Worm (Caenorhabditis elegans) whole organism, midembryonic: ENCODE results near the gene sma-6.

Source experiments
- T22C8.4 ChIP-seq: fragments of 200-800 bp; sonication (Bioruptor generic); IDR thresholded peaks from 2 replicates; pipeline ENCODE4 v1.3.6; 2022; ENCODE audit warnings: missing genetic modification characterization, missing compliant biosample characterization
- cog-1 ChIP-seq: sonication (generic microtip); optimal IDR thresholded peaks from 2 replicates; lab custom pipeline; 2016; ENCODE audit warnings: missing genetic modification characterization, missing compliant biosample characterization
- flt-1 ChIP-seq: fragments of 200-800 bp; sonication (Bioruptor generic); IDR thresholded peaks from 2 replicates; pipeline ENCODE4 v1.3.6; 2022; ENCODE audit warnings: missing genetic modification characterization, missing compliant biosample characterization
- klf-2 ChIP-seq: fragments of 200-800 bp; sonication (Bioruptor generic); conservative IDR thresholded peaks from 2 replicates; pipeline ENCODE4 v1.3.6; 2022; ENCODE audit warnings: missing genetic modification reagents, missing genetic modification characterization, missing compliant biosample characterization
- ref-1 ChIP-seq: fragments of 200-800 bp; sonication (Bioruptor generic); conservative IDR thresholded peaks from 2 replicates; pipeline ENCODE4 v1.3.6; 2022; ENCODE audit warnings: missing genetic modification reagents, missing genetic modification characterization, missing compliant biosample characterization
- tab-1 ChIP-seq: fragments of 200-800 bp; sonication (Bioruptor generic); IDR thresholded peaks from 2 replicates; pipeline ENCODE4 v1.3.6; 2022; ENCODE audit warnings: missing genetic modification characterization, missing compliant biosample characterization
- ztf-23 ChIP-seq: fragments of 200-800 bp; sonication (Bioruptor generic); IDR thresholded peaks from 2 replicates; pipeline ENCODE4 v1.3.6; 2022; ENCODE audit warnings: missing genetic modification reagents, missing genetic modification characterization, missing compliant biosample characterization

DNA sequence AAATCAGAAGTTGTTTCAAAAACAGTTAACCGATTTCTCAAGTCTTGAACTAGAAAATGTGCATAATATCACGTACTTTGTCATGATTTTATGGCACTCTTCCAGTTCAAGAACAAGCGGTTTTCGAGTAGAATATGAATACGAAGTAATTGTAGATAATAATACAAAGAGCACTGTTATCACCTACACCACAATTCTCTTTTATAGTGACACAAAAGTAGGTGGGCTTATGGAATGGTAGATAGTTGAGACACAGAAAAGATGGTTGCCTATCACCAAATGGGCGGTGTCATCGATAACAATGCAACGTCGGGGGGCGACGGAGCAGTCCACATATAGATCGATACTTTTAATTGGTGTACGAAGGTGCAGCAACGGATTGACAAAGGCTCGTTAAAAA lies 4.4 kb downstream of the sma-6 start:
- no peak for TF ChIP-seq flt-1
- no peak for TF ChIP-seq klf-2 (GFP tag; lab: Robert Waterston, UW)
- TF ChIP-seq T22C8.4 (GFP tag; lab: Robert Waterston, UW), result no peak
- no peak for TF ChIP-seq tab-1
- no peak for TF ChIP-seq ztf-23 (GFP tag; lab: Robert Waterston, UW)
- TF ChIP-seq cog-1, result no peak
- no peak for TF ChIP-seq ref-1 (GFP tag; lab: Robert Waterston, UW)
